Worm (Caenorhabditis elegans): ENCODE results near the gene Y38F1A.2.

Gene Y38F1A.2

ce11 chrII:12931456-12931923 lies 23.3 kb upstream of the Y38F1A.2 start, which contains the start of gene dct-18 (continued):
- TF ChIP-seq php-3 (GFP tag; IDR thresholded peaks at IDR 0.05) (0 out of 2 replicates have a peak, but pooled peaks have one; percentile 20), vab-7 (GFP tag; IDR thresholded peaks at IDR 0.05) (no peak), zag-1 (tag; optimal IDR thresholded peaks at IDR 0.05) (no peak), mes-2 (tag; optimal IDR thresholded peaks at IDR 0.05; ENCODE audit: poor library complexity, severe bottlenecking) (no peak), daf-19 (GFP tag; conservative IDR thresholded peaks at IDR 0.05) (no peak), jun-1 (tag; optimal IDR thresholded peaks at IDR 0.05) (no peak), mxl-2 (GFP tag; conservative IDR thresholded peaks at IDR 0.05) (no peak), nhr-48 (tag; optimal IDR thresholded peaks at IDR 0.05) (no peak), hif-1 (tag; optimal IDR thresholded peaks at IDR 0.05) (no peak), mxl-3 (GFP tag; optimal IDR thresholded peaks at IDR 0.05) (peak; percentile 0), mdl-1 (tag; optimal IDR thresholded peaks at IDR 0.05) (no peak), nhr-237 (tag; optimal IDR thresholded peaks at IDR 0.05) (no peak), ZK337.2 (GFP tag; IDR thresholded peaks at IDR 0.05) (no peak), mdt-29 (GFP tag; IDR thresholded peaks at IDR 0.05) (no peak), spr-1 (tag; optimal IDR thresholded peaks at IDR 0.05) (no peak), lsy-2 (tag; optimal IDR thresholded peaks at IDR 0.05) (no peak), zip-2 (tag; optimal IDR thresholded peaks at IDR 0.05) (no peak), nhr-41 (GFP tag; IDR thresholded peaks at IDR 0.05) (0 out of 2 replicates have a peak, but pooled peaks have one; percentile 39), arid-1 (GFP tag; conservative IDR thresholded peaks at IDR 0.05) (no peak), ztf-7 (tag; optimal IDR thresholded peaks at IDR 0.05) (no peak), ceh-44 (GFP tag; IDR thresholded peaks at IDR 0.05) (no peak), nhr-42 (GFP tag; IDR thresholded peaks at IDR 0.05) (no peak), pqm-1 (tag; optimal IDR thresholded peaks at IDR 0.05) (peak; percentile 77), daf-16 (GFP tag; optimal IDR thresholded peaks at IDR 0.05) (no peak), daf-16 (tag; optimal IDR thresholded peaks at IDR 0.05) (peak; percentile 54), sdz-12 (GFP tag; optimal IDR thresholded peaks at IDR 0.05) (no peak), lin-15B (tag; optimal IDR thresholded peaks at IDR 0.05) (no peak), F37D6.2 (tag; optimal IDR thresholded peaks at IDR 0.05) (no peak), F49E8.2 (tag; optimal IDR thresholded peaks at IDR 0.05; ENCODE audit: borderline replicate concordance) (no peak)

DNA sequence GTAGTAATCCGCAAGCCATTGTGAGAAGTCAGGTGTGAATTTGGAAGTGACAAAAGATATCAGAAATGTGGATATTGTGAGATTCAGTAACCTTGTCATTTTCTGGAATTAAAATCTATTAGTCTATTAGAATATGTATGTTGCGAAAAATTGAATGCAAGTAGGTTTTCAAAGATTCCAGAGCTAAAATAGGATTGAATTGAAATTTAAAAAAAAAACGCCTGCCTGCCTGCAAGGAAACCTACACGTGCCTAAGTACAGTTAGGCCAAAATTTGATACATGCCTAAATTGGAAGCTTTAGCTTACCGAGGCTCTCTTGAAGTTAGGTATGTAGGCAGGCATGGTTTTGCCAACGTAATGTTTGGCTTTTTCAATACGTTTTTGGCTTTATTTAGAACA lies 19.5 kb upstream of the Y38F1A.2 start, which contains the start of gene lips-9:
TSS of gene lips-9 (minus strand) at position 101 of the 400 bp plus-strand sequence.
- TF ChIP-seq ama-1 (optimal IDR thresholded peaks at IDR 0.05) (no peak), ctbp-1 (GFP tag; IDR thresholded peaks at IDR 0.05) (no peak), F44E2.7 (GFP tag; IDR thresholded peaks at IDR 0.05) (no peak), lin-1 (GFP tag; IDR thresholded peaks at IDR 0.05) (no peak), sdz-12 (GFP tag; optimal IDR thresholded peaks at IDR 0.05) (no peak), saeg-2 (GFP tag; IDR thresholded peaks at IDR 0.05) (no peak), lin-15B (tag; optimal IDR thresholded peaks at IDR 0.05) (no peak), ztf-11 (tag; optimal IDR thresholded peaks at IDR 0.05) (no peak), aly-2 (tag; optimal IDR thresholded peaks at IDR 0.05) (no peak), hmg-1.1 (GFP tag; IDR thresholded peaks at IDR 0.05) (no peak), fkh-10 (GFP tag; optimal IDR thresholded peaks at IDR 0.05) (no peak), set-16 (GFP tag; IDR thresholded peaks at IDR 0.05) (no peak), mxl-3 (GFP tag; optimal IDR thresholded peaks at IDR 0.05) (no peak)

DNA sequence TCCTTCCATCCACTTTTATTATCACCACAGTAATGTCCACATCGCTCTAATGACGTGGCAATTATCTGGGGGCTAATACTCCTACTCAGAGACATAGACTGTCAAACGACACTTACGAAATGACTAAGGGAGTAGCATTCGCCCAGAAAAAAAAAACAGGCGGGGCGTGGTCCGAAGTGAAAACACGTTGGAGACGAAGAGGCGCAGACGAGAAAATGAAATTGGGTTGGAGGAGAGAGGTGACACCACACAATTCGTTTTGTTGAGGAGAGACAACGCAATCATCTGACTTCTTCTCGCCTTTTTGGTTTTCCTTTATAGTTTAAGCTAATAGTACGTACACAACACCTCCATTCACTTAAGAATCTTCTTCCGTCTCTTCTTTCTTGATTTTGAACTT lies 15.6 kb upstream of the Y38F1A.2 start:
- TF ChIP-seq mep-1 (tag; optimal IDR thresholded peaks at IDR 0.05) (peak; percentile 37), dve-1 (tag; optimal IDR thresholded peaks at IDR 0.05; ENCODE audit: insufficient read depth) (peak; percentile 35), mdl-1 (tag; optimal IDR thresholded peaks at IDR 0.05) (peak in 1 of 2 experiments; percentile 32), ztf-11 (tag; optimal IDR thresholded peaks at IDR 0.05) (no peak), snpc-1.2 (GFP tag; IDR thresholded peaks at IDR 0.05) (no peak), nhr-237 (tag; optimal IDR thresholded peaks at IDR 0.05) (no peak), hlh-11 (tag; optimal IDR thresholded peaks at IDR 0.05) (peak; percentile 29), F49E8.2 (tag; optimal IDR thresholded peaks at IDR 0.05; ENCODE audit: borderline replicate concordance) (no peak), mxl-3 (GFP tag; optimal IDR thresholded peaks at IDR 0.05) (peak; percentile 61), hlh-30 (tag; optimal IDR thresholded peaks at IDR 0.05; ENCODE audit: insufficient read depth) (peak; percentile 50), dmd-9 (GFP tag; IDR thresholded peaks at IDR 0.05) (no peak), nhr-28 (tag; optimal IDR thresholded peaks at IDR 0.05) (peak; percentile 68)
